Fruit fly (Drosophila melanogaster) whole organism, prepupa: ENCODE results near the gene CG15747.
A peak's percentile ranks its signal among the peaks of the same experiment; 100 is the strongest.

Experiments
- Blimp-1 ChIP-seq: fragments of 200-800 bp; sonication (Bioruptor generic); optimal IDR thresholded peaks from 3 replicates; lab custom pipeline; 2017; ENCODE audit warnings: missing biosample characterization, missing genetic modification characterization, mild to moderate bottlenecking, moderate library complexity, missing genetic modification reagents
- CG10631 ChIP-seq: fragments of 200-800 bp; sonication (Bioruptor generic); optimal IDR thresholded peaks from 2 replicates; lab custom pipeline; 2016; ENCODE audit warnings: missing biosample characterization, missing genetic modification characterization
- CG10669 ChIP-seq: fragments of 200-800 bp; sonication (Bioruptor generic); optimal IDR thresholded peaks from 3 replicates; lab custom pipeline; 2018; ENCODE audit warnings: missing biosample characterization, mild to moderate bottlenecking, missing genetic modification characterization, moderate library complexity
- CG11294 ChIP-seq: fragments of 200-800 bp; sonication (Bioruptor generic); IDR thresholded peaks from 2 replicates; pipeline ENCODE4 v1.3.6; 2022; ENCODE audit warnings: missing biosample characterization, missing genetic modification characterization
- CG11762 ChIP-seq: fragments of 200-800 bp; sonication (Bioruptor generic); optimal IDR thresholded peaks from 3 replicates; lab custom pipeline; 2016; ENCODE audit warnings: missing biosample characterization, missing genetic modification characterization; ENCODE audit not compliant: insufficient read depth
- CG11902 ChIP-seq: fragments of 200-800 bp; sonication (Bioruptor generic); optimal IDR thresholded peaks from 3 replicates; lab custom pipeline; 2016; ENCODE audit warnings: missing biosample characterization, missing genetic modification characterization
- CG15336 ChIP-seq: fragments of 200-800 bp; sonication (Bioruptor generic); IDR thresholded peaks from 2 replicates; pipeline ENCODE4 v1.3.6; 2022; ENCODE audit warnings: missing biosample characterization, missing genetic modification characterization
- CG16779 ChIP-seq: fragments of 200-800 bp; sonication (Bioruptor generic); optimal IDR thresholded peaks from 3 replicates; lab custom pipeline; 2017; ENCODE audit warnings: missing biosample characterization, mild to moderate bottlenecking, missing genetic modification characterization
- CG3032 ChIP-seq: fragments of 200-800 bp; optimal IDR thresholded peaks from 2 replicates; lab custom pipeline; 2019; ENCODE audit warnings: missing biosample characterization, mild to moderate bottlenecking, missing genetic modification characterization, moderate library complexity
- CG31627 ChIP-seq: fragments of 200-800 bp; sonication (Bioruptor generic); optimal IDR thresholded peaks from 3 replicates; lab custom pipeline; 2016; ENCODE audit warnings: missing biosample characterization, missing genetic modification characterization
- CG32006 ChIP-seq: fragments of 200-800 bp; sonication (Bioruptor generic); optimal IDR thresholded peaks from 3 replicates; lab custom pipeline; 2017; ENCODE audit warnings: missing biosample characterization, mild to moderate bottlenecking, missing genetic modification characterization
- CG34406 ChIP-seq: fragments of 200-800 bp; sonication (Bioruptor generic); optimal IDR thresholded peaks from 3 replicates; lab custom pipeline; 2016; ENCODE audit warnings: missing biosample characterization, missing genetic modification characterization
- CG3919 ChIP-seq: fragments of 200-800 bp; sonication (Bioruptor generic); optimal IDR thresholded peaks from 3 replicates; lab custom pipeline; 2016; ENCODE audit warnings: missing biosample characterization, missing genetic modification characterization
- CG6163 ChIP-seq: fragments of 200-800 bp; sonication (Bioruptor generic); IDR thresholded peaks from 3 replicates; pipeline ENCODE4 v1.3.6; 2022; ENCODE audit warnings: missing biosample characterization, missing genetic modification characterization
- CG6276 ChIP-seq: fragments of 200-800 bp; sonication (Bioruptor generic); optimal IDR thresholded peaks from 2 replicates; lab custom pipeline; 2017; ENCODE audit warnings: missing biosample characterization, mild to moderate bottlenecking, missing genetic modification characterization
- CG6808 ChIP-seq: fragments of 200-800 bp; sonication (Bioruptor generic); optimal IDR thresholded peaks from 3 replicates; lab custom pipeline; 2017; ENCODE audit warnings: missing biosample characterization, missing genetic modification characterization, mild to moderate bottlenecking, moderate library complexity, missing genetic modification reagents
- CG8119 ChIP-seq: fragments of 200-800 bp; sonication (Bioruptor generic); IDR thresholded peaks from 3 replicates; pipeline ENCODE4 v1.3.6; 2022; ENCODE audit warnings: missing biosample characterization, missing genetic modification characterization
- CG8319 ChIP-seq: fragments of 200-800 bp; sonication (Bioruptor generic); optimal IDR thresholded peaks from 3 replicates; lab custom pipeline; 2016; ENCODE audit warnings: missing biosample characterization, missing genetic modification characterization
- Eip75B ChIP-seq: fragments of 200-800 bp; sonication (Bioruptor generic); optimal IDR thresholded peaks from 3 replicates; lab custom pipeline; 2016; ENCODE audit warnings: missing biosample characterization, missing genetic modification characterization
- Eip78C ChIP-seq: fragments of 200-800 bp; sonication (Bioruptor generic); peaks from one replicate; lab custom pipeline; 2016; ENCODE audit warnings: missing biosample characterization, missing genetic modification characterization
- Eip93F ChIP-seq: fragments of 200-800 bp; sonication (Bioruptor generic); optimal IDR thresholded peaks from 2 replicates; lab custom pipeline; 2016; ENCODE audit warnings: missing biosample characterization, mild to moderate bottlenecking, missing genetic modification characterization
- Ets21C ChIP-seq: fragments of 200-800 bp; sonication (Bioruptor generic); optimal IDR thresholded peaks from 3 replicates; lab custom pipeline; 2016; ENCODE audit warnings: missing biosample characterization, missing genetic modification characterization
- Hr38 ChIP-seq: sonication (Bioruptor generic); optimal IDR thresholded peaks from 2 replicates; lab custom pipeline; 2016; ENCODE audit warnings: missing biosample characterization, missing genetic modification characterization
- Lpt ChIP-seq: fragments of 200-800 bp; sonication (Bioruptor generic); optimal IDR thresholded peaks from 3 replicates; lab custom pipeline; 2016; ENCODE audit warnings: missing biosample characterization, missing genetic modification characterization
- OdsH ChIP-seq: fragments of 200-800 bp; sonication (Bioruptor generic); optimal IDR thresholded peaks from 3 replicates; lab custom pipeline; 2016; ENCODE audit warnings: missing biosample characterization, missing genetic modification characterization
- Smox ChIP-seq: fragments of 200-800 bp; sonication (Bioruptor generic); optimal IDR thresholded peaks from 3 replicates; lab custom pipeline; 2016; ENCODE audit warnings: missing biosample characterization, missing genetic modification characterization
- Sox102F ChIP-seq: fragments of 200-800 bp; sonication (Bioruptor generic); optimal IDR thresholded peaks from 2 replicates; lab custom pipeline; 2016; ENCODE audit warnings: missing biosample characterization, mild to moderate bottlenecking, missing genetic modification characterization
- Sox15 ChIP-seq: fragments of 200-800 bp; sonication (Bioruptor generic); optimal IDR thresholded peaks from 3 replicates; lab custom pipeline; 2016; ENCODE audit warnings: missing biosample characterization, missing genetic modification characterization
- acj6 ChIP-seq: fragments of 200-800 bp; sonication (Bioruptor generic); optimal IDR thresholded peaks from 3 replicates; lab custom pipeline; 2016; ENCODE audit warnings: missing biosample characterization, missing genetic modification characterization
- dsx ChIP-seq: fragments of 200-800 bp; optimal IDR thresholded peaks from 3 replicates; lab custom pipeline; 2019; ENCODE audit warnings: missing biosample characterization, mild to moderate bottlenecking, missing genetic modification characterization, moderate library complexity; ENCODE audit not compliant: poor library complexity, severe bottlenecking
- esn ChIP-seq: fragments of 200-800 bp; sonication (Bioruptor generic); optimal IDR thresholded peaks from 2 replicates; lab custom pipeline; 2016; ENCODE audit warnings: missing biosample characterization, mild to moderate bottlenecking, missing genetic modification characterization, moderate library complexity
- fd59A ChIP-seq: fragments of 200-800 bp; sonication (Bioruptor generic); optimal IDR thresholded peaks from 2 replicates; lab custom pipeline; 2017; ENCODE audit warnings: missing biosample characterization, mild to moderate bottlenecking, missing genetic modification characterization, missing genetic modification reagents
- fd85E ChIP-seq: fragments of 200-800 bp; sonication (Bioruptor generic); optimal IDR thresholded peaks from 3 replicates; lab custom pipeline; 2016; ENCODE audit warnings: missing biosample characterization, missing genetic modification characterization
- lz ChIP-seq: fragments of 200-800 bp; sonication (Bioruptor generic); optimal IDR thresholded peaks from 3 replicates; lab custom pipeline; 2016; ENCODE audit warnings: missing biosample characterization, missing genetic modification characterization
- net ChIP-seq: fragments of 200-800 bp; sonication (Bioruptor generic); optimal IDR thresholded peaks from 3 replicates; lab custom pipeline; 2016; ENCODE audit warnings: missing biosample characterization, missing genetic modification characterization
- pdm3 ChIP-seq: fragments of 200-800 bp; sonication (Bioruptor generic); optimal IDR thresholded peaks from 3 replicates; lab custom pipeline; 2016; ENCODE audit warnings: missing biosample characterization, missing genetic modification characterization
- salr ChIP-seq, 2 experiments: fragments of 200-800 bp; sonication (Bioruptor generic); optimal IDR thresholded peaks; 3 replicates each; lab custom pipeline; 2016 to 2018; ENCODE audit warnings: missing biosample characterization in 2 of 2, missing genetic modification characterization in 2 of 2, mild to moderate bottlenecking in 1 of 2
- spab ChIP-seq: fragments of 200-800 bp; sonication (Bioruptor generic); optimal IDR thresholded peaks from 2 replicates; lab custom pipeline; 2017; ENCODE audit warnings: missing biosample characterization, mild to moderate bottlenecking, missing genetic modification characterization, missing genetic modification reagents
- ss ChIP-seq, 2 experiments: fragments of 200-800 bp; sonication (Bioruptor generic); optimal IDR thresholded peaks; 2 replicates in 1 of 2; 3 replicates in 1 of 2; lab custom pipeline; 2017 to 2018; ENCODE audit warnings: mild to moderate bottlenecking in 2 of 2, missing biosample characterization in 2 of 2, missing genetic modification characterization in 2 of 2, moderate library complexity in 1 of 2
- svp ChIP-seq: fragments of 200-800 bp; sonication (Bioruptor generic); peaks from one replicate; lab custom pipeline; 2016; ENCODE audit warnings: missing biosample characterization, missing genetic modification characterization
- topi ChIP-seq: fragments of 200-800 bp; sonication (Bioruptor generic); optimal IDR thresholded peaks from 3 replicates; lab custom pipeline; 2016; ENCODE audit warnings: missing biosample characterization, missing genetic modification characterization

CG15747 gene

dm6 chrX:13368149-13368548 is 30.0 kb downstream of the CG15747 start, which contains the start of gene dmrt11E (continued):
- TF ChIP-seq esn (GFP tag; lab: Kevin White, UChicago) (no peak), CG3032 (tag; lab: Kevin White, UChicago) (peak; percentile 55), Eip78C (GFP tag; lab: Kevin White, UChicago) (peak; percentile 70), fd59A (GFP tag; lab: Kevin White, UChicago) (peak; percentile 20), CG34406 (GFP tag; lab: Kevin White, UChicago) (peak; percentile 21), CG10631 (GFP tag; lab: Kevin White, UChicago) (peak; percentile 63), CG6276 (GFP tag; lab: Kevin White, UChicago) (no peak), CG16779 (tag; lab: Kevin White, UChicago) (no peak), CG8319 (no peak), Sox102F (GFP tag; lab: Kevin White, UChicago) (no peak), CG11294 (GFP tag; lab: Robert Waterston, UW) (no peak), Eip75B (GFP tag; lab: Kevin White, UChicago) (no peak), CG3919 (GFP tag; lab: Kevin White, UChicago) (peak; percentile 31), CG15336 (GFP tag; lab: Robert Waterston, UW) (peak; percentile 66), CG6808 (GFP tag; lab: Kevin White, UChicago) (peak; percentile 42)

- TF ChIP-seq ss (GFP tag; optimal IDR thresholded peaks at IDR 0.05; lab: Kevin White, UChicago) (no peak), CG31627 (GFP tag; lab: Kevin White, UChicago) (no peak), dsx (GFP tag; lab: Kevin White, UChicago) (no peak), CG32006 (GFP tag; lab: Kevin White, UChicago) (no peak), OdsH (GFP tag; lab: Kevin White, UChicago) (no peak), Sox15 (no peak), CG6276 (GFP tag; lab: Kevin White, UChicago) (no peak), Eip93F (GFP tag; lab: Kevin White, UChicago) (no peak), CG11902 (GFP tag; lab: Kevin White, UChicago) (no peak), CG11762 (GFP tag; lab: Kevin White, UChicago) (no peak), fd85E (GFP tag; lab: Kevin White, UChicago) (no peak), net (GFP tag; lab: Kevin White, UChicago) (no peak), pdm3 (GFP tag; lab: Kevin White, UChicago) (no peak), salr (GFP tag; optimal IDR thresholded peaks at IDR 0.05; lab: Kevin White, UChicago) (no peak), CG3919 (GFP tag; lab: Kevin White, UChicago) (no peak)
Observed at dm6 chrX:13369438-13369837, 31.3 kb downstream of the CG15747 start.

dm6 chrX:13370306-13370705 is 32.2 kb downstream of the CG15747 start, which contains the start of gene CG1640:
CG1640 (plus strand) TSS chrX:13370606.
- TF ChIP-seq esn (GFP tag; lab: Kevin White, UChicago), result no peak
- no peak for TF ChIP-seq CG11294 (GFP tag; lab: Robert Waterston, UW)
- no peak for TF ChIP-seq Ets21C (GFP tag; lab: Kevin White, UChicago)
- TF ChIP-seq Blimp-1 (GFP tag; lab: Kevin White, UChicago), result no peak

dm6 chrX:13370826-13371703 is 32.9 kb downstream of the CG15747 start:
- TF ChIP-seq Lpt (GFP tag; lab: Kevin White, UChicago), result peak; percentile 7
- TF ChIP-seq svp (GFP tag; lab: Kevin White, UChicago), result peak; percentile 94
- no peak for TF ChIP-seq CG6163 (GFP tag; lab: Robert Waterston, UW)
- TF ChIP-seq CG8119, result no peak
- TF ChIP-seq ss (GFP tag; optimal IDR thresholded peaks at IDR 0.05; lab: Kevin White, UChicago), result peak in 1 of 2 experiments; percentile 13
- peak; percentile 35 for TF ChIP-seq topi (GFP tag; lab: Kevin White, UChicago)
- no peak for TF ChIP-seq fd85E (GFP tag; lab: Kevin White, UChicago)
- no peak for TF ChIP-seq net (GFP tag; lab: Kevin White, UChicago)
- no peak for TF ChIP-seq fd59A (GFP tag; lab: Kevin White, UChicago)
- TF ChIP-seq Eip93F (GFP tag; lab: Kevin White, UChicago), result no peak
- peak; percentile 44 for TF ChIP-seq esn (GFP tag; lab: Kevin White, UChicago)
- peak; percentile 39 for TF ChIP-seq lz
- TF ChIP-seq CG10669 (GFP tag; lab: Kevin White, UChicago), result no peak
- peak; percentile 13 for TF ChIP-seq Ets21C (GFP tag; lab: Kevin White, UChicago)
- TF ChIP-seq Smox (GFP tag; lab: Kevin White, UChicago), result no peak
- no peak for TF ChIP-seq spab (GFP tag; lab: Kevin White, UChicago)
- no peak for TF ChIP-seq acj6 (GFP tag; lab: Kevin White, UChicago)
- no peak for TF ChIP-seq CG32006 (GFP tag; lab: Kevin White, UChicago)
- no peak for TF ChIP-seq CG10631 (GFP tag; lab: Kevin White, UChicago)
- TF ChIP-seq CG3919 (GFP tag; lab: Kevin White, UChicago), result peak; percentile 35
- no peak for TF ChIP-seq CG34406 (GFP tag; lab: Kevin White, UChicago)
- peak; percentile 28 for TF ChIP-seq CG31627 (GFP tag; lab: Kevin White, UChicago)
- TF ChIP-seq Hr38 (GFP tag; lab: Kevin White, UChicago), result no peak
